Worm (Caenorhabditis elegans) whole organism, L4 larva: ENCODE data around the gene gstk-2.
A peak's percentile ranks its signal among the peaks of the same experiment; 100 is the strongest.

ENCODE experiments used
- F44E2.7 ChIP-seq: fragments of 200-800 bp; sonication (Bioruptor generic); IDR thresholded peaks from 2 replicates; pipeline ENCODE4 v2.1.2; 2022; ENCODE audit warnings: missing genetic modification characterization, missing compliant biosample characterization
- aha-1 ChIP-seq: fragments of 150-350 bp; peaks from one replicate; lab custom pipeline; 2014; ENCODE audit warnings: missing biosample characterization, missing genetic modification characterization
- aly-2 ChIP-seq: sonication (generic microtip); optimal IDR thresholded peaks from 2 replicates; lab custom pipeline; 2018; ENCODE audit warnings: missing biosample characterization, missing genetic modification characterization
- ceh-44 ChIP-seq: fragments of 200-800 bp; sonication (Bioruptor generic); IDR thresholded peaks from 2 replicates; pipeline ENCODE4 v1.3.6; 2022; ENCODE audit warnings: missing genetic modification reagents, missing genetic modification characterization, missing compliant biosample characterization
- ceh-62 ChIP-seq: sonication (generic microtip); optimal IDR thresholded peaks from 2 replicates; lab custom pipeline; 2017; ENCODE audit warnings: missing biosample characterization, missing genetic modification characterization
- daf-16 ChIP-seq, 3 experiments: sonication (generic microtip); optimal IDR thresholded peaks; 2 replicates each; lab custom pipeline; 2016 to 2017; ENCODE audit warnings: missing genetic modification characterization in 3 of 3, missing genetic modification reagents in 3 of 3, mild to moderate bottlenecking in 2 of 3, missing compliant biosample characterization in 2 of 3, missing biosample characterization in 1 of 3, moderate library complexity in 1 of 3
- dmd-9 ChIP-seq: fragments of 200-800 bp; sonication (Bioruptor generic); IDR thresholded peaks from 2 replicates; pipeline ENCODE4 v1.3.6; 2022; ENCODE audit warnings: missing genetic modification reagents, missing genetic modification characterization, missing compliant biosample characterization
- duxl-1 ChIP-seq: sonication (generic microtip); optimal IDR thresholded peaks from 2 replicates; lab custom pipeline; 2016; ENCODE audit warnings: mild to moderate bottlenecking, missing genetic modification characterization, moderate library complexity, missing compliant biosample characterization; ENCODE audit not compliant: poor library complexity
- lim-7 ChIP-seq: fragments of 200-800 bp; sonication (Bioruptor generic); IDR thresholded peaks from 2 replicates; pipeline ENCODE4 v1.3.6; 2022; ENCODE audit warnings: missing genetic modification characterization, missing compliant biosample characterization
- lin-13 ChIP-seq: fragments of 150-350 bp; optimal IDR thresholded peaks from 2 replicates; lab custom pipeline; 2014; ENCODE audit warnings: missing biosample characterization, missing genetic modification reagents, missing genetic modification characterization
- lin-15B ChIP-seq: fragments of 150-350 bp; sonication (generic microtip); optimal IDR thresholded peaks from 3 replicates; lab custom pipeline; 2014; ENCODE audit warnings: missing biosample characterization, missing genetic modification characterization
- lin-38 ChIP-seq: fragments of 200-800 bp; sonication (Bioruptor generic); IDR thresholded peaks from 2 replicates; pipeline ENCODE4 v1.3.6; 2022; ENCODE audit warnings: missing genetic modification reagents, missing genetic modification characterization, missing compliant biosample characterization
- lin-39 ChIP-seq: fragments of 150-350 bp; optimal IDR thresholded peaks from 2 replicates; lab custom pipeline; 2014; ENCODE audit warnings: missing biosample characterization, missing genetic modification reagents, missing genetic modification characterization
- nhr-111 ChIP-seq: fragments of 200-800 bp; sonication (Bioruptor generic); optimal IDR thresholded peaks from 2 replicates; lab custom pipeline; 2018; ENCODE audit warnings: mild to moderate bottlenecking, missing genetic modification characterization, missing compliant biosample characterization
- nhr-237 ChIP-seq: sonication (generic microtip); optimal IDR thresholded peaks from 2 replicates; lab custom pipeline; 2017; ENCODE audit warnings: missing biosample characterization, missing genetic modification characterization
- nhr-25 ChIP-seq: sonication (generic microtip); optimal IDR thresholded peaks from 2 replicates; lab custom pipeline; 2017; ENCODE audit warnings: missing genetic modification characterization, mild to moderate bottlenecking, missing compliant biosample characterization, antibody characterized with exemption, moderate library complexity, borderline replicate concordance; ENCODE audit not compliant: insufficient read depth
- nhr-41 ChIP-seq: fragments of 200-800 bp; sonication (Bioruptor generic); IDR thresholded peaks from 2 replicates; pipeline ENCODE4 v1.3.6; 2022; ENCODE audit warnings: missing genetic modification reagents, missing genetic modification characterization, missing compliant biosample characterization
- nhr-42 ChIP-seq: fragments of 200-800 bp; sonication (Bioruptor generic); IDR thresholded peaks from 2 replicates; pipeline ENCODE4 v1.3.6; 2022; ENCODE audit warnings: missing genetic modification characterization, missing compliant biosample characterization
- php-3 ChIP-seq: fragments of 200-800 bp; sonication (Bioruptor generic); IDR thresholded peaks from 2 replicates; pipeline ENCODE4 v1.3.6; 2022; ENCODE audit warnings: missing genetic modification reagents, missing genetic modification characterization, missing compliant biosample characterization
- pqm-1 ChIP-seq: sonication (generic microtip); optimal IDR thresholded peaks from 2 replicates; lab custom pipeline; 2017; ENCODE audit warnings: missing biosample characterization, missing genetic modification characterization
- rbr-2 ChIP-seq: sonication (generic microtip); optimal IDR thresholded peaks from 2 replicates; lab custom pipeline; 2016; ENCODE audit warnings: missing genotype, missing genetic modification characterization, missing compliant biosample characterization
- snpc-1.2 ChIP-seq: fragments of 200-800 bp; sonication (Bioruptor generic); IDR thresholded peaks from 2 replicates; pipeline ENCODE4 v1.3.6; 2022; ENCODE audit warnings: missing genetic modification reagents, missing genetic modification characterization, missing compliant biosample characterization
- spr-1 ChIP-seq: sonication (generic microtip); optimal IDR thresholded peaks from 2 replicates; lab custom pipeline; 2016; ENCODE audit warnings: mild to moderate bottlenecking, missing genetic modification characterization, missing compliant biosample characterization
- tra-1 ChIP-seq: fragments of 200-800 bp; sonication (Bioruptor generic); IDR thresholded peaks from 2 replicates; pipeline ENCODE4 v1.3.6; 2022; ENCODE audit warnings: missing genetic modification reagents, missing genetic modification characterization, missing compliant biosample characterization
- unc-62 ChIP-seq, 3 experiments: fragments of 150-350 bp in 1 of 3; sonication (generic microtip); optimal IDR thresholded peaks in 2 of 3; peaks in 1 of 3; 1 replicate in 1 of 3; 2 replicates in 2 of 3; lab custom pipeline; 2014 to 2017; ENCODE audit warnings: missing biosample characterization in 3 of 3, missing genetic modification characterization in 3 of 3, missing genetic modification reagents in 3 of 3, missing genotype in 1 of 3
- vab-7 ChIP-seq: fragments of 200-800 bp; sonication (Bioruptor generic); IDR thresholded peaks from 2 replicates; pipeline ENCODE4 v1.3.6; 2022; ENCODE audit warnings: missing genetic modification reagents, missing genetic modification characterization, missing compliant biosample characterization
- zfp-2 ChIP-seq: sonication (generic microtip); optimal IDR thresholded peaks from 2 replicates; lab custom pipeline; 2016; ENCODE audit warnings: mild to moderate bottlenecking, missing genetic modification characterization, missing compliant biosample characterization
- zfp-3 ChIP-seq: fragments of 200-800 bp; sonication (Bioruptor generic); conservative IDR thresholded peaks from 2 replicates; pipeline ENCODE4 v1.3.6; 2022; ENCODE audit warnings: missing genetic modification reagents, missing genetic modification characterization, missing compliant biosample characterization

Gene gstk-2

ce11 chrIV:7227072-7227471, 15.0 kb downstream of the gstk-2 start, which contains the start of gene R13A1.10:
Gene R13A1.10 (minus strand): TSS chrIV:7227172.
- TF ChIP-seq snpc-1.2 (0 out of 2 replicates have a peak, but pooled peaks have one; percentile 17), duxl-1 (tag; lab: Kevin White, UChicago) (no peak), lin-39 (tag; lab: Kevin White, UChicago) (no peak), lin-38 (peak; percentile 25; the same call in 1 of the 2 replicates)

DNA sequence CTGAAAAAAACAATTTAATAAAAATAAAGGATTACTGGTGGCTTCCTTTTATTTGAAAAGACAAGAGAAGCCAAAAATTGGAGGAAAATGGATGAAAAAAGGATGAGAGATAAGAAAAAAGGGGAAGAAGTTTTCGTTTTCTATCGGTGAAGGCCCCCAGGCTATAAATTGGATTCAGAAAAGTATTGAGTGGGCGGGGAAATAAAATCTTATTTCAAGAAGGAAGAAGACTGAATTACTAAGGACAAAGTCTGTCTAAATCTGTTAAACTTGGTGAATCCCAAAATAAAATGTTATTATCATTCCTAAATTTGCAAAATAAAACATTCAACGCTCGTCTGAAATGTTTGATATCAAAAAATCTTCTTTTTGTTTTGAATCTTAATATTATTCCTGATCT, 20.0 kb downstream of the gstk-2 start:
- TF ChIP-seq aha-1 (tag; lab: Kevin White, UChicago), result peak; percentile 56
- no peak for TF ChIP-seq php-3 (GFP tag; lab: Robert Waterston, UW)

DNA sequence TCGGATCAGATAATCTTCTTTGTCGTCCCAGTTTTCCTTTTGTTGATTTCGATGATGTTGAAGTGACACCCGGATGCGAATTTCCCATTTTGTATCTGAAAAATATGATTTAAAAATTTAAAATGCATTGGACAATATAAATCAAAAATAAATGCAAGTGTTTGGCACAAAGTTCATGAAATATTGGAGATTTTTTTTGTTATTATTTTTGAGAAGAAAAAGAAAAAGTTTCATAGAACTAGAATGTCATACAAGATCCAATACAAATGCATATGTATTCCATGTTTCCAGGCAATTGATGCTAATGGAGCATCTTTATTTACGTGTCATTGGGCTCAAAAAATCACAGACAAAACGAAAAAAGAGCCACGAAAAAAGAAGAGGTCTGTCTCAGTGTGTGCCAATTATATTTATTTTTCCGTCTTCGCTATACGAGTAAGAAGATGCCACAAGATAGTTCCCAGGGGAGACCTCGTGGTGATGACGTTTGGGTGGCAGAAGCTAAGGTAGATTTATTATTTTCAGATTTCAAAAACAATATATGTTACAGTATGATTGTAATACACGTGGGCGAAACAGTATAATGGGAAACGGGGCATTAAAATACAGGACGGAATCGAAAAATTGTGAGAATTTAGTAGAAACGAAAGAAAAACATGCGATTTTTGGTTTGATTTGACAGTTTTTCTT, 22.5 kb downstream of the gstk-2 start, which contains the start of the genes glb-23 and R13A1.1:
glb-23 (minus strand) TSS at position 101 of the 690 bp plus-strand sequence.
R13A1.1 (plus strand) TSS at position 640 of the 690 bp plus-strand sequence.
- no peak for TF ChIP-seq nhr-237 (tag; lab: Kevin White, UChicago)
- TF ChIP-seq, all 104 proteins: peak for 0

ce11 chrIV:7216210-7216609, 25.9 kb downstream of the gstk-2 start:
- TF ChIP-seq unc-62 (GFP tag; optimal IDR thresholded peaks at IDR 0.05 in 1 of 2; lab: Kevin White, UChicago), result peak in 1 of 2 experiments; percentile 89
- TF ChIP-seq unc-62 (tag; optimal IDR thresholded peaks at IDR 0.05; lab: Kevin White, UChicago), result no peak
- TF ChIP-seq lin-15B, result no peak
- peak; percentile 74 for TF ChIP-seq aha-1 (tag; lab: Kevin White, UChicago)

ce11 chrIV:7212769-7213168, 29.3 kb downstream of the gstk-2 start:
- no peak for TF ChIP-seq dmd-9 (GFP tag; lab: Robert Waterston, UW)
- TF ChIP-seq zfp-2 (tag; lab: Kevin White, UChicago), result no peak
- TF ChIP-seq daf-16 (GFP tag; optimal IDR thresholded peaks at IDR 0.05; lab: Kevin White, UChicago), result no peak
- peak; percentile 50 for TF ChIP-seq daf-16 (tag; optimal IDR thresholded peaks at IDR 0.05; lab: Kevin White, UChicago)
- peak; percentile 58 for TF ChIP-seq pqm-1 (tag; lab: Kevin White, UChicago)

ce11 chrIV:7211313-7211712, 30.8 kb downstream of the gstk-2 start:
- no peak for TF ChIP-seq vab-7
- peak in 1 of 2 experiments; percentile 54 for TF ChIP-seq unc-62 (GFP tag; optimal IDR thresholded peaks at IDR 0.05 in 1 of 2; lab: Kevin White, UChicago)
- no peak for TF ChIP-seq unc-62 (tag; optimal IDR thresholded peaks at IDR 0.05; lab: Kevin White, UChicago)
- no peak for TF ChIP-seq pqm-1 (tag; lab: Kevin White, UChicago)

DNA sequence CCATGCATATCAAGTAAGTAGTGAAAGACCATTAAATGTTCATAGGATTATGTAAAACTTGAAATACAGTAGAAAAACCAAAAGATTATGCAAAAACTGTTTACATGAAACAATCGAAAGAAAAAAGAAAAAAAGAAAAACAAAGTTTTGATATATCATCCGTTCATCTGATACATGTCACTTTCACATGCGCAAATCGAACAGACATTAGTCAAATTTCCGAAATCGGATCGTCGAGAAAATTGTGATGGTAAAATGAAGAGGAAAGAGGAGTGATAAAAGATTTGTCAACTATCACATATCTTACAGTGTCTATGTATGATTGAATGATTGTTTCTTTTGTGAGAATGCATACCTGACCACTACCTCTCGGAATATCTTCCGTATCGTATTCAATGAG, 33.1 kb downstream of the gstk-2 start:
- TF ChIP-seq ceh-44 (GFP tag; lab: Robert Waterston, UW) (no peak), tra-1 (GFP tag; lab: Robert Waterston, UW) (no peak), aha-1 (tag; lab: Kevin White, UChicago) (no peak), nhr-41 (no peak), duxl-1 (tag; lab: Kevin White, UChicago) (no peak), zfp-3 (no peak), ceh-62 (tag; lab: Kevin White, UChicago) (no peak), rbr-2 (tag; lab: Kevin White, UChicago) (no peak), F44E2.7 (GFP tag; lab: Robert Waterston, UW) (no peak), lin-15B (no peak), lim-7 (no peak), nhr-25 (tag; lab: Kevin White, UChicago) (no peak), lin-13 (GFP tag; lab: Kevin White, UChicago) (no peak), spr-1 (tag; lab: Kevin White, UChicago) (no peak), aly-2 (tag; lab: Kevin White, UChicago) (no peak), zfp-2 (tag; lab: Kevin White, UChicago) (no peak), nhr-111 (GFP tag; lab: Kevin White, UChicago) (no peak), nhr-42 (GFP tag; lab: Robert Waterston, UW) (no peak)
- TF ChIP-seq, all 104 proteins: peak for 0
